Fruit fly (Drosophila melanogaster): ENCODE measurements around the gene wfs1.

dm6 chr3R:22675447-22675846 is 14.7 kb downstream of the wfs1 start:
- no peak for TF ChIP-seq CG8478 (optimal IDR thresholded peaks at IDR 0.05)
- TF ChIP-seq CTCF (optimal IDR thresholded peaks at IDR 0.05) = no peak
